Worm (Caenorhabditis elegans) whole organism, dauer: ENCODE data around the gene F14D2.11.

Experiments
- unc-62 ChIP-seq: sonication (generic microtip); optimal IDR thresholded peaks from 2 replicates; lab custom pipeline; 2017; ENCODE audit warnings: missing biosample characterization, missing genetic modification reagents, missing genetic modification characterization

F14D2.11 gene

DNA sequence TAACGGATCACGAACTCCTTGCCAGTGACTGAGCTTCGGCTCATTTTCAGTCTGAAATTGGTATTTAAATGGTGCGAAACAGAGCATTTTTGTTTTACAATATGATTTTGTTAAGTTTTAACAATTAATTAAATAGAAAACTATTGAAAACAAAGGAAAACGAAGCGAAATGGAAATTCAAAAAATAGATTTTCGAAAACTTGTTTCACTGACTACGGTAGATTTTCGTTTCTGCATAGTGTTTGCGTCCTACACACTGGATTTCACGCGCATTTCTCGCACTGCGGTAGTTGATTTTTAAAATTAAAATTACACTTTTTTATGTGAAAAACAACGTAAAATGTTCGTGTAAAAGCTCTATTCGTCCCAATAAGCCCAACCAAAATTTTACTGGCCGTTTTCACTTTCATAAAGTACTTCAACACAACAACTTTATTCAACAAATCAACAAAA, 4.5 kb upstream of the F14D2.11 start, which contains the start of gene bath-30:
Gene bath-30, minus strand, starts transcription at position 51 of the 453 bp plus-strand sequence.
- TF ChIP-seq unc-62 (GFP tag; lab: Kevin White, UChicago) = no peak

- no peak for TF ChIP-seq unc-62 (GFP tag; lab: Kevin White, UChicago)
Observed at ce11 chrII:3344917-3345316, 3.0 kb upstream of the F14D2.11 start, which contains the start of gene bath-28. Gene bath-28 (minus strand): TSS chrII:3344967.

DNA sequence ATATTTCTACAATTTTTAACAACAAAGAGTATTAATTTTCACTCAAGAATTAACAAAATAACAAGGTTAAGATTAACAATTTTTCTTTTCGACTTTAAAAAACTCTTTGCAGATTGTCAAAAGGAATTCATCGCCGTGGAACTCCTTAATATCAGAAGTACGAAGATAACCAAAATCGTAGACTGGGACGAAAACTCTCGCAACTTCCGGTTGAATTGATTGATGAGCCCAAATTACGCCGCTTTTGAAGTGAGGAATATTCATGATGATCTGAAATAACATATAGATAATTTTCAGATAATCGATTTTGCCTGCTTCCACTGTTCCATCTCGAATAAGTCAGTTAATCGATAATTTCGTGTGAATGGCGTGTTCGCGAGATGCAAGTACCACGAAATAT, 1.8 kb upstream of the F14D2.11 start, which contains the start of gene F14D2.15:
Gene F14D2.15, minus strand, starts transcription at position 101 of the 400 bp plus-strand sequence.
- TF ChIP-seq unc-62 (GFP tag; lab: Kevin White, UChicago) = no peak

DNA sequence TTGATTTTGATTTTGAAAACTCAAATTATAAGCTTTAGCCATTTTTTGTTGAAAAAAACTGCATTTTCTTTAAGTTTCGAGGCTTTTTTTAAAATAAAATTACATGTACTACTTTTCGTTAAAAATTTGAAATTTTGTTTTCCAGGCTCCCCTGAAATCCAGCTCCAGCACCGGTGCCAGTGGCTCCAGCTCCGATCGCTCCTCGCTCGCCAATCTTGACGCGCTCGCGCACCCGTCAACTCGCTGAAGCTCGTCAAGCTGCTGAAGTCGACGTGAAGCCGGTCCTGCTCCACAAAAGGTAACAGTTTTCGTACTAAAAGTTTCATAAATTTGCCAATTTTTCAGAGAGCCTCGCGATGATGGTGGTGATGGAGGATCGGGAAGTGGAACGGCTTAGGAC, 1.1 kb downstream of the F14D2.11 start:
- TF ChIP-seq unc-62 (GFP tag; lab: Kevin White, UChicago) = no peak

ce11 chrII:3340251-3340650, 1.6 kb downstream of the F14D2.11 start, which contains the start of gene F14D2.5:
Gene F14D2.5 (plus strand): TSS chrII:3340551.
- no peak for TF ChIP-seq unc-62 (GFP tag; lab: Kevin White, UChicago)

ce11 chrII:3338556-3338955, 3.3 kb downstream of the F14D2.11 start, which contains the start of gene F14D2.7:
Gene F14D2.7 (minus strand): TSS chrII:3338656.
- no peak for TF ChIP-seq unc-62 (GFP tag; lab: Kevin White, UChicago)

DNA sequence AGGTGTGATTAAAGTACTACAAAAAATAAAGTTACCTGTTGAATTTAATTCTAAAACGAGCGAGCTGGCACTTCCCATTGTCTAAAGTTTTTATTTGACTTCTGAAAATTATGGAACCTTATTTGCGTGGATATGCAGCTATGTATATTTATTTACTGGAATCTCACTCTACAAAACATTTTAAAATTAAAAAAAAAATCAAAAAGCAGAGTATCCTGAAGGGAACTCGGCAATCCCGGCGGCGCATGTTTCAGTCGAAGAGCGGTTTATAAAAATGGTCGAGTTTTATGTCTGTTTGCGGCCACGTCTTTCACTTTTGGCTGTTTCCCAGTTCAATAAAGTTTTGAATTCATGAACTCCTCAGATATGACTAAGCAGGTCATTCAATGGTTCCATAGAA, 4.8 kb downstream of the F14D2.11 start, which contains the start of gene F14D2.19:
Gene F14D2.19, minus strand, starts transcription at position 101 of the 400 bp plus-strand sequence.
- no peak for TF ChIP-seq unc-62 (GFP tag; lab: Kevin White, UChicago)

- TF ChIP-seq unc-62 (GFP tag; lab: Kevin White, UChicago) = no peak
Observed at ce11 chrII:3332039-3332438, 9.8 kb downstream of the F14D2.11 start, which contains the start of gene irld-27. Gene irld-27 (plus strand): TSS chrII:3332339.

- TF ChIP-seq unc-62 (GFP tag; lab: Kevin White, UChicago) = no peak
Observed at ce11 chrII:3327104-3327503, 14.8 kb downstream of the F14D2.11 start, which contains the start of gene Y46D2A.3. Gene Y46D2A.3 (minus strand): TSS chrII:3327204.

- TF ChIP-seq unc-62 (GFP tag; lab: Kevin White, UChicago) = no peak
Observed at ce11 chrII:3323179-3323578, 18.7 kb downstream of the F14D2.11 start, which contains the start of gene Y46D2A.2. Gene Y46D2A.2 (minus strand): TSS chrII:3323279.

- no peak for TF ChIP-seq unc-62 (GFP tag; lab: Kevin White, UChicago)
Observed at ce11 chrII:3322257-3322656, 19.6 kb downstream of the F14D2.11 start, which contains the start of gene Y46D2A.1. Gene Y46D2A.1 (plus strand): TSS chrII:3322557.

ce11 chrII:3318839-3319238, 23.1 kb downstream of the F14D2.11 start:
- TF ChIP-seq unc-62 (GFP tag; lab: Kevin White, UChicago) = no peak

DNA sequence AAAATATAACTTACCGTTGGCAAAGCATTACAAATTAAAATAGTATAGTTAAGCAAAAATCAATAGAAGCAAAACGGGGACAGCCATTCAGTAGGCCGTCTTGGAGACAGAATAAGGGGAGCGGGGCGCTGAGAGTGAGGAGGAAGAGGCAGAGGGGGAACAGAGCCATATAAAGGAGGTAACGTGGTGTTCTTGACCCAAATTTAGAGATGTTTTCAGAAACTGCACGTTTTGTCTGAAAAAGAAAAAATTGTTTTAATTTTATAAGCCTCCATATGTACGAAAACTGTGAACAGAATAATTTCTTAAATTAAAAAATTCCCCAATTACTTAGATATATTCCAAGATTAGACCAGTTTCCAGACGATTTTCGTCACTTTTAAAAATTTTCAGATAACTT, 28.4 kb downstream of the F14D2.11 start, which contains the start of gene F39E9.6:
Gene F39E9.6, minus strand, starts transcription at position 101 of the 400 bp plus-strand sequence.
- TF ChIP-seq unc-62 (GFP tag; lab: Kevin White, UChicago) = no peak

DNA sequence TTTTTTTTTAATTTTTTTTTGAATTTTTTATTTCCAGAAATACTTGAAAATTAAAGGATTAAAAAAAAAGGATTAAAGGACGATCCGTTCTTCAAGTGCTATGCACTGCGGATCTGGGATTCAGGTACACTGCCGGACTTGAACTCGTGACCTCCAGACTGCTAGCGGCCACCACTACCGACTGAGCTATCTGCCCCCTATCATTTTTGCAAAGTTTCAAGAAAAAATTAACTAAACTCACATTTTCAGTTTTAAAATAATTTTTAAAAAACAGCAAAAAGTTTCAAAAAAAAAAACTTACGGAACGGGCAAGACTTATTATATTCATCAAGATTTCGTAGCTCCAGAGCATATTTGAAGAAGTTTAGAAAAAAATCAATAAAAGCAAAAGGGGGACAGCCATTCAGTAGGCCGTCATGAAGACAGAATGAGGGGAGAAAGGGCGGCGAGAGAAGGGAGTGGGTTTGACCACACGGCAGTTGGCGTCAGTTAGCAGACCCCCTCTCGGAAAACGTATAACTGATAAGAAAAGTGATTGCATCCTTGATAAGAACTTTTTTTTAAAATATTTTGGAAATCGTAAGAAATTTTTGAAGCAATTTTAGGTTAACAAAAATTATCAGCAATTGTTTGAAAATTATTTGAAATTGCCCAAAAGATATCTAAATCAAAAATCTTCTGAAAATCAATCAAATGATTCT, 30.8 kb downstream of the F14D2.11 start:
- TF ChIP-seq unc-62 (GFP tag; lab: Kevin White, UChicago) = no peak

ce11 chrII:3303582-3303981, 38.3 kb downstream of the F14D2.11 start:
- no peak for TF ChIP-seq unc-62 (GFP tag; lab: Kevin White, UChicago)

DNA sequence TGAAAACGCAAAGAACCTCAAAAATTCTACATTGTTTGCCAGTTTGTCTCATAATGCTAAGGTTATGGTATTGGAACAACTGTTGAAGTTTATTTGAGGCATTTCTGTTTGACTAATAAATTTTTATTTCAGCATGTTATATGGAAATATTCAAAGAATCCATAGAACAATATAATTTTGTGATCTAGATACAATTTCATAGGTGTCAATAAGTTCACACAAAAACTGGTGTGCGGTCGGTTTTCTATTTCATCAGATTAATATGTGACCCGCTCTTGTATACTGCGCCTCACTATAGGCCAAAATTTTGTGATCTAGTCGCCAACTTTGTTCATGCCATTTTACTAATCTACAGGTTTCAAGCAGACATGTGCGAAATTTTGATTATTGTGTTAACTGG, 42.4 kb downstream of the F14D2.11 start, which contains the start of gene btb-22:
Gene btb-22, plus strand, starts transcription at position 301 of the 400 bp plus-strand sequence.
- no peak for TF ChIP-seq unc-62 (GFP tag; lab: Kevin White, UChicago)
